Worm (Caenorhabditis elegans) whole organism, young adult: ENCODE measurements around the gene D1053.3.

ENCODE experiments used
- F10E7.11 ChIP-seq: sonication (generic microtip); optimal IDR thresholded peaks from 2 replicates; lab custom pipeline; 2017; ENCODE audit warnings: mild to moderate bottlenecking, missing genetic modification characterization, moderate library complexity, missing compliant biosample characterization
- F37B4.10 ChIP-seq: fragments of 200-800 bp; sonication (Bioruptor generic); IDR thresholded peaks from 2 replicates; pipeline ENCODE4 v1.3.6; 2022; ENCODE audit warnings: missing genetic modification characterization, missing compliant biosample characterization
- dox-1 ChIP-seq: fragments of 200-800 bp; sonication (Bioruptor generic); IDR thresholded peaks from 2 replicates; pipeline ENCODE4 v1.3.6; 2022; ENCODE audit warnings: missing genetic modification reagents, missing genetic modification characterization, missing compliant biosample characterization
- hmg-1.2 ChIP-seq: fragments of 200-800 bp; sonication (Bioruptor generic); IDR thresholded peaks from 2 replicates; pipeline ENCODE4 v1.3.6; 2022; ENCODE audit warnings: missing genetic modification reagents, missing genetic modification characterization, missing compliant biosample characterization
- hsf-1 ChIP-seq: fragments of 200-800 bp; sonication (Bioruptor generic); IDR thresholded peaks from 2 replicates; pipeline ENCODE4 v1.3.6; 2022; ENCODE audit warnings: missing genetic modification reagents, missing genetic modification characterization, missing compliant biosample characterization
- let-526 ChIP-seq: fragments of 200-800 bp; sonication (Bioruptor generic); IDR thresholded peaks from 2 replicates; pipeline ENCODE4 v1.3.6; 2022; ENCODE audit warnings: missing genetic modification reagents, missing genetic modification characterization, missing compliant biosample characterization
- lin-26 ChIP-seq: fragments of 200-800 bp; sonication (Bioruptor generic); IDR thresholded peaks from 2 replicates; pipeline ENCODE4 v1.3.6; 2022; ENCODE audit warnings: missing genetic modification reagents, missing genetic modification characterization, missing compliant biosample characterization
- pha-4 ChIP-seq: fragments of 150-350 bp; sonication (generic microtip); optimal IDR thresholded peaks from 2 replicates; lab custom pipeline; 2014; ENCODE audit warnings: missing biosample characterization, missing genetic modification reagents, missing genetic modification characterization
- tlf-1 ChIP-seq: fragments of 200-800 bp; sonication (Bioruptor generic); optimal IDR thresholded peaks from 2 replicates; lab custom pipeline; 2018; ENCODE audit warnings: mild to moderate bottlenecking, missing genetic modification characterization, missing compliant biosample characterization
- unc-130 ChIP-seq: sonication (generic microtip); optimal IDR thresholded peaks from 2 replicates; lab custom pipeline; 2016; ENCODE audit warnings: missing genetic modification reagents, missing genetic modification characterization, missing compliant biosample characterization

DNA sequence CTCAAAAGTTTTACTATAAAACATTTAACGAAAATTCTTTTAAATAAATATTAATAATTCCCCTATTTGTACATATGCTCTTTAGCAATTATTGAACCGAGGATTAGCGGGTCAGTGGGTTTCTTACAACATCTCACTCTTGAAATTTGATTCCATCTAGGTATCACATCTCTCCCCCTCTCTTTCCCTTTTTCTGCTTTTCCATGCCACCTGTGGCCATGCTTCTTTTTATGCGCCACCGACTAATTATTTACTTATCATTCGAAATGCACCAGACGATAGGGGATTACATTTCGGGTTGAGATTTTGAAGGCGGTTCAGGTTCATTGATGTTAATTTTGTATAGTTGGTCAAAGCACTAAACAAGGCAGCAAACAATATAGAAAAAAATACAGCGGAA is 28.9 kb upstream of the D1053.3 start:
- TF ChIP-seq F37B4.10 (GFP tag; lab: Robert Waterston, UW) (no peak), let-526 (GFP tag; lab: Robert Waterston, UW) (no peak), pha-4 (tag; lab: Kevin White, UChicago) (no peak), F10E7.11 (tag; lab: Kevin White, UChicago) (no peak), tlf-1 (no peak), dox-1 (GFP tag; lab: Robert Waterston, UW) (no peak), lin-26 (GFP tag; lab: Robert Waterston, UW) (no peak), hsf-1 (GFP tag; lab: Robert Waterston, UW) (no peak), hmg-1.2 (GFP tag; lab: Robert Waterston, UW) (no peak), unc-130 (no peak)
